Worm (Caenorhabditis elegans): Measurements from ENCODE around the gene F29G6.1.

F29G6.1 gene

DNA sequence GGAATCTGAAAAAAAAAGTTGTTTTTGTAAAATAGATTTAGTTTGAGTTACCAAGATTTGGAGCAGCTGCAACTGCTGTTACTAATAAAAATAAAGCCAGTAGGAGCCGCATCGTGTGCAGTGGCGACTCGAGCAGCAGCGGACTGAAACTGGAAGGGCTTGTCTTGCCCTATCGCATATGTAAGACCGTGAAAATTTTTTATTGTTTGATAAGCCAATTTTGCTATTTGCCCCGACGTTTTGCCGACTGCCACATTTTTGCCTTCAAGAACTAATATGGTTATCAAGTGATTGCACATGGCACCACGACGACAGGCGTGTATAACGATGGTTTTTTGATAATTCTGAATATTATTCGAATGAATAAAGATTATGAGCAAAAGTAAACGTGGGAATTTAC lies 2.3 kb upstream of the F29G6.1 start, which contains the start of gene T25C12.3:
Gene T25C12.3 (minus strand): TSS at position 262 of the 400 bp plus-strand sequence.
- TF ChIP-seq dox-1 (GFP tag; IDR thresholded peaks at IDR 0.05) (0 out of 2 replicates have a peak, but pooled peaks have one; percentile 28), nhr-80 (tag; optimal IDR thresholded peaks at IDR 0.05) (peak; percentile 85), snpc-1.3 (tag; optimal IDR thresholded peaks at IDR 0.05; ENCODE audit: insufficient read depth) (no peak)

ce11 chrX:11500589-11500988 lies 1.5 kb upstream of the F29G6.1 start:
- TF ChIP-seq let-607 (tag; optimal IDR thresholded peaks at IDR 0.05) (peak in 1 of 2 experiments; percentile 21), hmg-1.2 (GFP tag; IDR thresholded peaks at IDR 0.05) (no peak), nhr-80 (tag; optimal IDR thresholded peaks at IDR 0.05) (peak; percentile 47)

ce11 chrX:11507836-11508235 lies 5.8 kb downstream of the F29G6.1 start:
- TF ChIP-seq hmg-20 (GFP tag; IDR thresholded peaks at IDR 0.05) (no peak), athp-1 (tag; optimal IDR thresholded peaks at IDR 0.05) (no peak), unc-62 (GFP tag; optimal IDR thresholded peaks at IDR 0.05) (no peak), madf-8 (GFP tag; conservative IDR thresholded peaks at IDR 0.05) (no peak), nhr-179 (tag; optimal IDR thresholded peaks at IDR 0.05) (no peak), snpc-3.4 (tag; optimal IDR thresholded peaks at IDR 0.05) (no peak), sptf-2 (GFP tag; optimal IDR thresholded peaks at IDR 0.05) (no peak), F22D6.2 (tag; optimal IDR thresholded peaks at IDR 0.05) (no peak), dpl-1 (GFP tag; optimal IDR thresholded peaks at IDR 0.05) (no peak), ztf-28 (GFP tag; IDR thresholded peaks at IDR 0.05) (no peak), lsy-27 (tag; optimal IDR thresholded peaks at IDR 0.05; ENCODE audit: borderline replicate concordance, insufficient read depth) (no peak), ccch-3 (GFP tag; optimal IDR thresholded peaks at IDR 0.05) (no peak), lin-26 (GFP tag; IDR thresholded peaks at IDR 0.05) (no peak), mxl-1 (tag; optimal IDR thresholded peaks at IDR 0.05) (no peak), C17E4.6 (GFP tag; IDR thresholded peaks at IDR 0.05) (no peak), unc-130 (GFP tag; optimal IDR thresholded peaks at IDR 0.05) (no peak), B0336.3 (GFP tag; IDR thresholded peaks at IDR 0.05) (no peak)

DNA sequence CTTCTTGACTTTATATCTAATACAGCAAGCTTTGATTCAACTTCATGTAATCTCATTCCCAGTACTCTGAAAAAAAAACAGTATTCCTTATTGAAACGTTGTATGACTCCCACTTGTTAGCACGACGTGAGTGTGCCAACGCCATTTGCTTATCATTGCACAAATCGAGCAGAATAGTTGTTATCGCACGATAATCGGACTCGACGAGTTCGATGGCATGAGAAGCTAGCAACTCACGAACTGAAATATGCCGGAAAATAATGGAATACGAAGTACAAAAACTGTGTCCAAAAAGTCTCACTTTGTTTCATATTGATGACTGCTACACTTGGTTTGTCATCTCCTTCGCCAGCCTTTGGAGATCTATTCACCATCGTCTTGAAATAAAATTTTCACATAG lies 7.5 kb downstream of the F29G6.1 start:
- TF ChIP-seq ets-4 (GFP tag; optimal IDR thresholded peaks at IDR 0.05) (peak; percentile 94), Y95B8A.8 (GFP tag; IDR thresholded peaks at IDR 0.05) (no peak), hmg-1.2 (GFP tag; IDR thresholded peaks at IDR 0.05) (no peak), C17E4.6 (GFP tag; IDR thresholded peaks at IDR 0.05) (no peak), ztf-3 (GFP tag; optimal IDR thresholded peaks at IDR 0.05) (no peak), B0336.3 (GFP tag; IDR thresholded peaks at IDR 0.05) (no peak), zim-3 (tag; optimal IDR thresholded peaks at IDR 0.05) (no peak), Y67H2A.10 (GFP tag; conservative IDR thresholded peaks at IDR 0.05) (no peak), akir-1 (GFP tag; optimal IDR thresholded peaks at IDR 0.05) (no peak), tbx-9 (tag; optimal IDR thresholded peaks at IDR 0.05; ENCODE audit: borderline replicate concordance) (no peak), snpc-4 (GFP tag; optimal IDR thresholded peaks at IDR 0.05) (no peak), snpc-4 (tag; optimal IDR thresholded peaks at IDR 0.05) (no peak), nhr-80 (tag; optimal IDR thresholded peaks at IDR 0.05) (peak; percentile 96), ZK185.1 (tag; optimal IDR thresholded peaks at IDR 0.05; ENCODE audit: poor library complexity, severe bottlenecking) (no peak), mxl-1 (tag; optimal IDR thresholded peaks at IDR 0.05) (no peak), let-607 (tag; optimal IDR thresholded peaks at IDR 0.05) (peak in 1 of 2 experiments; percentile 4), F52B5.7 (tag; optimal IDR thresholded peaks at IDR 0.05) (no peak), F22D6.2 (tag; optimal IDR thresholded peaks at IDR 0.05) (no peak), dox-1 (GFP tag; IDR thresholded peaks at IDR 0.05) (peak; percentile 59)

All from whole organism, young adult.